Worm (Caenorhabditis elegans) whole organism, L4/young adult: ENCODE measurements around the gene lact-3.

Experiments
- W03F9.2 ChIP-seq: fragments of 150-350 bp; optimal IDR thresholded peaks from 2 replicates; lab custom pipeline; 2014; ENCODE audit warnings: missing biosample characterization, missing genetic modification characterization
- dao-5 ChIP-seq: sonication (generic microtip); optimal IDR thresholded peaks from 2 replicates; lab custom pipeline; 2016; ENCODE audit warnings: missing genotype, missing genetic modification characterization, moderate library complexity, missing compliant biosample characterization
- him-1 ChIP-seq: sonication (generic microtip); optimal IDR thresholded peaks from 2 replicates; lab custom pipeline; 2016; ENCODE audit warnings: missing genotype, missing genetic modification reagents, missing genetic modification characterization, missing compliant biosample characterization

- TF ChIP-seq him-1 (tag; lab: Kevin White, UChicago), result no peak
- TF ChIP-seq W03F9.2 (tag; lab: Kevin White, UChicago), result no peak
- no peak for TF ChIP-seq dao-5 (tag; lab: Kevin White, UChicago)
Measured at ce11 chrII:10693655-10694054, 36.2 kb upstream of the lact-3 start, which contains the start of gene gbh-1.
